Fruit fly (Drosophila melanogaster): ENCODE data around the gene S6KL.

DNA sequence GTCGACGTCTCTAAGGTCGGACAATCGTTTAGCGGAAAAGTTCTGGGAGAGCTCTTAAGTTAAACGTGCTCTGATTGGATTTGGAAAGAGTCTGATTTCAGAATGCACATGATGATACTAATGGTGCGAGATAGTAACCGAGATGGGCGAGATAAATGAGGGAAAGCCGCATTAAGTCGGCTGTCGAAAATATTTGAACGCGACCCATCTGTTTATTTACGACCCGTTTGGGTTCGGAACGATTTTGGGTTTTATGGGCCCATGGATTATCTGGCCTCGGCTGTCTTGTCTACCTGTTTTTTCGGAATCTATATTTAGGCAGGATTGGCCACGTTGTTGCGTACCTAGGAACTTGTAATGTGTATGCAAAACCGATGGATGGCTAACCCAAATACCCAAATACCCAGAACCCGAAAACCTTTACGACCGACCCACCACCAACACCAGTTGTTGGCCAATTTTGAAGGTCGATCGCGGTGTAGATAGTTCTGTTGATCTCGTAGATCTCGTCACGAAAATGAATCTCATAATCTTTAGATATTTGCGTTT lies 11.1 kb downstream of the S6KL start:
- no peak for TF ChIP-seq psq (GFP tag; optimal IDR thresholded peaks at IDR 0.05)
- TF ChIP-seq Hr78 (GFP tag; optimal IDR thresholded peaks at IDR 0.05): no peak
- no peak for TF ChIP-seq Sp1 (GFP tag; optimal IDR thresholded peaks at IDR 0.05)
